Worm (Caenorhabditis elegans) whole organism, L1 larva: ENCODE results near the gene nlp-36.

Source experiments
- C04F5.9 ChIP-seq: sonication (generic microtip); optimal IDR thresholded peaks from 2 replicates; lab custom pipeline; 2016; ENCODE audit warnings: missing genetic modification characterization, missing compliant biosample characterization
- C16A3.4 ChIP-seq: fragments of 150-350 bp; optimal IDR thresholded peaks from 2 replicates; lab custom pipeline; 2014; ENCODE audit warnings: missing biosample characterization, missing genetic modification characterization
- Y116A8C.19 ChIP-seq: sonication (generic microtip); optimal IDR thresholded peaks from 2 replicates; lab custom pipeline; 2016; ENCODE audit warnings: missing compliant biosample characterization, missing genetic modification characterization, borderline replicate concordance
- alr-1 ChIP-seq: fragments of 200-800 bp; sonication (Bioruptor generic); optimal IDR thresholded peaks from 2 replicates; lab custom pipeline; 2018; ENCODE audit warnings: borderline replicate concordance, mild to moderate bottlenecking, missing genetic modification characterization, missing compliant biosample characterization
- aly-2 ChIP-seq: fragments of 150-350 bp; optimal IDR thresholded peaks from 2 replicates; lab custom pipeline; 2014; ENCODE audit warnings: missing biosample characterization, missing genetic modification characterization
- blmp-1 ChIP-seq: fragments of 150-350 bp; optimal IDR thresholded peaks from 2 replicates; lab custom pipeline; 2014; ENCODE audit warnings: missing biosample characterization, missing genetic modification characterization
- ceh-63 ChIP-seq: fragments of 200-800 bp; sonication (Bioruptor generic); optimal IDR thresholded peaks from 2 replicates; lab custom pipeline; 2018; ENCODE audit warnings: mild to moderate bottlenecking, missing genetic modification characterization, missing compliant biosample characterization
- ceh-8 ChIP-seq: fragments of 200-800 bp; sonication (Bioruptor generic); optimal IDR thresholded peaks from 2 replicates; lab custom pipeline; 2018; ENCODE audit warnings: mild to moderate bottlenecking, missing genetic modification characterization, moderate library complexity, missing compliant biosample characterization
- ceh-82 ChIP-seq, 3 experiments: fragments of 150-350 bp in 1 of 3; sonication (generic microtip) in 2 of 3; optimal IDR thresholded peaks; 2 replicates each; lab custom pipeline; 2014 to 2017; ENCODE audit warnings: missing biosample characterization in 3 of 3, missing genetic modification characterization in 3 of 3
- ceh-90 ChIP-seq: sonication (generic microtip); optimal IDR thresholded peaks from 2 replicates; lab custom pipeline; 2016; ENCODE audit warnings: missing genetic modification characterization, missing compliant biosample characterization
- dsc-1 ChIP-seq: sonication (generic microtip); optimal IDR thresholded peaks from 2 replicates; lab custom pipeline; 2016; ENCODE audit warnings: mild to moderate bottlenecking, missing genetic modification characterization, missing compliant biosample characterization
- efl-1 ChIP-seq, 4 experiments: fragments of 150-350 bp; optimal IDR thresholded peaks in 3 of 4; peaks in 1 of 4; 1 replicate in 1 of 4; 2 replicates in 3 of 4; lab custom pipeline; 2014; ENCODE audit warnings: missing biosample characterization in 2 of 4, missing genetic modification characterization in 2 of 4, missing genetic modification reagents in 2 of 4
- egl-13 ChIP-seq: sonication (generic microtip); optimal IDR thresholded peaks from 2 replicates; lab custom pipeline; 2016; ENCODE audit warnings: missing genotype, missing genetic modification reagents, missing genetic modification characterization, missing compliant biosample characterization
- ets-5 ChIP-seq: fragments of 200-800 bp; sonication (Bioruptor generic); IDR thresholded peaks from 2 replicates; pipeline ENCODE4 v1.3.6; 2022; ENCODE audit warnings: missing genetic modification characterization, missing compliant biosample characterization
- fkh-4 ChIP-seq: sonication (generic microtip); optimal IDR thresholded peaks from 2 replicates; lab custom pipeline; 2016; ENCODE audit warnings: missing compliant biosample characterization, missing genetic modification characterization, borderline replicate concordance
- fkh-8 ChIP-seq: sonication (generic microtip); optimal IDR thresholded peaks from 2 replicates; lab custom pipeline; 2016; ENCODE audit warnings: mild to moderate bottlenecking, missing genetic modification characterization, missing compliant biosample characterization
- fos-1 ChIP-seq: fragments of 150-350 bp; optimal IDR thresholded peaks from 2 replicates; lab custom pipeline; 2014; ENCODE audit warnings: missing biosample characterization, missing genetic modification characterization
- hlh-4 ChIP-seq: sonication (generic microtip); optimal IDR thresholded peaks from 2 replicates; lab custom pipeline; 2016; ENCODE audit warnings: mild to moderate bottlenecking, missing genetic modification characterization, missing compliant biosample characterization
- isw-1 ChIP-seq: fragments of 200-800 bp; sonication (Bioruptor generic); IDR thresholded peaks from 2 replicates; pipeline ENCODE4 v1.3.6; 2022; ENCODE audit warnings: missing genetic modification characterization, missing compliant biosample characterization
- jun-1 ChIP-seq: fragments of 150-350 bp; optimal IDR thresholded peaks from 2 replicates; lab custom pipeline; 2014; ENCODE audit warnings: missing biosample characterization, missing genetic modification reagents, missing genetic modification characterization
- lin-35 ChIP-seq, 2 experiments: fragments of 150-350 bp; optimal IDR thresholded peaks; 2 replicates each; lab custom pipeline; 2014; ENCODE audit warnings: missing biosample characterization in 2 of 2, missing genetic modification characterization in 2 of 2, missing genetic modification reagents in 2 of 2
- lin-39 ChIP-seq: fragments of 150-350 bp; optimal IDR thresholded peaks from 2 replicates; lab custom pipeline; 2014; ENCODE audit warnings: missing biosample characterization, missing genetic modification reagents, missing genetic modification characterization
- lir-3 ChIP-seq: sonication (generic microtip); optimal IDR thresholded peaks from 2 replicates; lab custom pipeline; 2016; ENCODE audit warnings: mild to moderate bottlenecking, missing genetic modification characterization, moderate library complexity, missing compliant biosample characterization; ENCODE audit not compliant: poor library complexity
- lsy-2 ChIP-seq, 2 experiments: fragments of 150-350 bp; optimal IDR thresholded peaks; 2 replicates each; lab custom pipeline; 2014; ENCODE audit warnings: missing biosample characterization in 2 of 2, missing genetic modification characterization in 2 of 2
- mep-1 ChIP-seq: fragments of 150-350 bp; optimal IDR thresholded peaks from 2 replicates; lab custom pipeline; 2014; ENCODE audit warnings: missing biosample characterization, missing genetic modification characterization
- nhr-11 ChIP-seq: fragments of 150-350 bp; optimal IDR thresholded peaks from 2 replicates; lab custom pipeline; 2014; ENCODE audit warnings: missing biosample characterization, missing genetic modification characterization
- nhr-19 ChIP-seq: fragments of 200-800 bp; sonication (Bioruptor generic); conservative IDR thresholded peaks from 2 replicates; pipeline ENCODE4 v1.3.6; 2022; ENCODE audit warnings: missing genetic modification characterization, missing compliant biosample characterization
- nhr-237 ChIP-seq: fragments of 150-350 bp; optimal IDR thresholded peaks from 2 replicates; lab custom pipeline; 2014; ENCODE audit warnings: missing biosample characterization, missing genetic modification characterization
- nhr-47 ChIP-seq: sonication (generic microtip); optimal IDR thresholded peaks from 2 replicates; lab custom pipeline; 2016; ENCODE audit warnings: mild to moderate bottlenecking, missing genetic modification characterization, moderate library complexity, missing compliant biosample characterization
- nhr-71 ChIP-seq: sonication (generic microtip); optimal IDR thresholded peaks from 2 replicates; lab custom pipeline; 2016; ENCODE audit warnings: mild to moderate bottlenecking, missing genetic modification characterization, moderate library complexity, missing compliant biosample characterization
- nhr-85 ChIP-seq: sonication (generic microtip); peaks from one replicate; lab custom pipeline; 2016; ENCODE audit warnings: missing genetic modification characterization, inconsistent platforms, missing compliant biosample characterization
- pax-3 ChIP-seq: fragments of 200-800 bp; sonication (Bioruptor generic); optimal IDR thresholded peaks from 2 replicates; lab custom pipeline; 2018; ENCODE audit warnings: mild to moderate bottlenecking, missing genetic modification characterization, moderate library complexity, missing compliant biosample characterization
- rnt-1 ChIP-seq: sonication (generic microtip); optimal IDR thresholded peaks from 2 replicates; lab custom pipeline; 2016; ENCODE audit warnings: mild to moderate bottlenecking, missing genetic modification characterization, moderate library complexity, missing compliant biosample characterization
- skn-1 ChIP-seq: fragments of 150-350 bp; optimal IDR thresholded peaks from 2 replicates; lab custom pipeline; 2014; ENCODE audit warnings: missing biosample characterization, missing genetic modification characterization
- snu-23 ChIP-seq: sonication (generic microtip); optimal IDR thresholded peaks from 2 replicates; lab custom pipeline; 2016; ENCODE audit warnings: missing genetic modification characterization, missing compliant biosample characterization
- sox-4 ChIP-seq: sonication (generic microtip); optimal IDR thresholded peaks from 2 replicates; lab custom pipeline; 2016; ENCODE audit warnings: missing genetic modification characterization, missing compliant biosample characterization
- sptf-1 ChIP-seq: fragments of 150-350 bp; optimal IDR thresholded peaks from 2 replicates; lab custom pipeline; 2014; ENCODE audit warnings: missing biosample characterization, missing genetic modification characterization
- swsn-7 ChIP-seq: sonication (generic microtip); optimal IDR thresholded peaks from 2 replicates; lab custom pipeline; 2016; ENCODE audit warnings: missing genetic modification characterization, missing compliant biosample characterization
- unc-30 ChIP-seq: sonication (generic microtip); optimal IDR thresholded peaks from 2 replicates; lab custom pipeline; 2017; ENCODE audit warnings: missing biosample characterization, missing genetic modification characterization
- unc-86 ChIP-seq: sonication (generic microtip); optimal IDR thresholded peaks from 2 replicates; lab custom pipeline; 2016; ENCODE audit warnings: missing genetic modification characterization, missing compliant biosample characterization
- unc-98 ChIP-seq: fragments of 200-800 bp; sonication (Bioruptor generic); IDR thresholded peaks from 2 replicates; pipeline ENCODE4 v1.3.6; 2022; ENCODE audit warnings: missing genetic modification characterization, missing compliant biosample characterization
- vab-15 ChIP-seq: sonication (generic microtip); optimal IDR thresholded peaks from 2 replicates; lab custom pipeline; 2017; ENCODE audit warnings: missing genotype, mild to moderate bottlenecking, missing genetic modification characterization, missing compliant biosample characterization
- xbp-1 ChIP-seq: sonication (generic microtip); optimal IDR thresholded peaks from 2 replicates; lab custom pipeline; 2016; ENCODE audit warnings: missing genetic modification characterization, missing compliant biosample characterization
- zag-1 ChIP-seq: fragments of 150-350 bp; optimal IDR thresholded peaks from 2 replicates; lab custom pipeline; 2014; ENCODE audit warnings: missing biosample characterization, missing genetic modification characterization

Gene nlp-36

DNA sequence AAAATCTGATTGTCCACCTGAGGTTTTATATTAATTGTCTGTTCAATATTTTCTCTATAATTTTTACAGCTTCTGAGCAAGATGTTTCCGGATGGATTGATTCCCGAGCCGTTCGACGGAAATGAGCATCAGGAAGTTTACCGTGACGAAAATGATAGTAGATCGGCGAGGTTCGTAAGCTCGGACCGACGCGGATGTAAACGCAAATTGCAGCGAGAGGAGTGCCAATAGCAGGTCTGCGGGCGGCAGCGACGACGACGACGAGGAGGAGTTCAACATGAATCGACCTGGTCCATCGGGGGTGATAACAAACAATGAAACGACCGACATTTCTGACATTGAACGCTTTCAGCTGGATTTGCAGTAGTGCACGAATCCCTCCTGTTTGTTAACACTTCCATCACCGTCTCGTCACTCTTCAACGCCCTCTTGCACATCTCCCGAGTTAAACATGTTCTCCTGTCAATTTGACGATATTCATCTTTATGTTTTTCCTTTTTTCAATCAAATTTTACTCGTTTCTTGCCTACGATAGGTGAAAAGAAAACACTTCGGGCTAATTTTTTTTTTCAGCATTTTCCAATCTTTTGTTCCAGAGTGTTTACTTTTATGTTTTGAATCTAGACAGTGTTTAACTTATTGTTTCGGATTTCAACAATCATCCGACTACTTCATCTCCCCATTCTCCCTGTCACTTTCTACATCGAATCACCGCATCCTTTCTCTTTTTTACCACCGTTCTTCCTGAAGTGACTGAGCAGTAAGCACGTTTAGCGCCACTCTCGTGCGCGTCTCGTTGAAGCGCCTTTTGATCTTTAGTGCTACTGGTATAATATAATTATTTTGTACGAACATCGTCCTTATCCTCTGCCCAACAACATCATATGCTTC lies 26.4 kb upstream of the nlp-36 start:
- peak; percentile 12 for TF ChIP-seq blmp-1 (tag; lab: Kevin White, UChicago)
- no peak for TF ChIP-seq ceh-8 (GFP tag; lab: Kevin White, UChicago)
- no peak for TF ChIP-seq snu-23 (GFP tag; lab: Kevin White, UChicago)
- TF ChIP-seq egl-13: no peak

DNA sequence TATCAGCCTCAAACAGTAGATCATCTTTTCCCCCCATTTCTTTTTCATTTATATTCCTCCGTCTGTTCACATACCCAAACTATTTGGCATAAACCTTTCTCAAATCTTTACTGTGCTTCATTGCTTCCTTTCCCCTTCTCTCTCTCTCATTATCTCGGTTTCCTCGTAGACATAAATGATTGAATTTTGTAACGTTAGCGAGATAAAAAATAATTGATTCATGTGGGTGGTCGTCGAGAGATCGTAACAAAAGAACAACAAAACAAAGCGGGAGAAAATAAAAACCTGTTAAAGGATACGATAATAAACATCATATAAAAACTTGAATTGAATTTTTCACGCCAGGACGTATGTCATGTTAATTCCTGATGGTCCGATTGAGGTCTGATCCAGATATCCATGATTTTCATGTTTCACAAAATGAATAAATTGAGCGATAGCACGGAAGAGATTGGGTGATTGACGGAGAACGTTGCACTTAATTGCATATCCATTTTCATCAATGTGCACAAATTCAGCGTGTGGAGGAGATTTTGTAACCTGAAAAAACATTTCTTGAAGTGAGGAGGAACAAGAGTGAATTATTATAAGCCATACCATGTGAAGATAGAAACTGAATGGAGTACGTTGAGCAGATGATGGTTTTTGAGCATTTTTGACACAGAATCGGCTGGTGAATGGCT lies 25.6 kb upstream of the nlp-36 start:
- TF ChIP-seq blmp-1 (tag; lab: Kevin White, UChicago) (peak; percentile 11), aly-2 (tag; lab: Kevin White, UChicago) (peak; percentile 17), efl-1 (optimal IDR thresholded peaks at IDR 0.05; lab: Kevin White, UChicago) (no peak), efl-1 (GFP tag; optimal IDR thresholded peaks at IDR 0.05 in 1 of 2; lab: Kevin White, UChicago) (peak in 1 of 2 experiments; percentile 88), dsc-1 (no peak), nhr-71 (tag; lab: Kevin White, UChicago) (peak; percentile 12), lin-35 (GFP tag; optimal IDR thresholded peaks at IDR 0.05; lab: Kevin White, UChicago) (no peak)
- TF ChIP-seq, all 84 proteins: peak for 4

DNA sequence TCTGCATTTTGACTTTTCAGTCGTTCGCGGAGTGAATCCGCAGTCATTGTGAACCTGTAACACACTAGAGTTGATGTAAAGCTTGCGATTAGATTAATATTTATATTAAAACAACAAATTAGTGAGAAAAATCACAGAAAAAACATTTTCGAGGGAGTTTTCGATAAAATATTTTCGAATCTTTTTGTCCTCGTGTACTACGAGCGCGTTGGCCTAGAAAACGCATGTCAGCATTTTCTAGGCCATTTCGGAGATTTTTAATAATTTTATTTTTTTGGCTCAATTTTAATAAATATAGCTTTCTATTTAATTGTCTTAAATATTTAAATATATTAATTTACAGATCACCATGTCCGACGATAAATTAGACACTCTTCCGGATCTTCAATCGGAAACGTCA lies 23.1 kb upstream of the nlp-36 start, which contains the start of gene B0464.9:
Gene B0464.9 (plus strand): TSS at position 344 of the 400 bp plus-strand sequence.
- TF ChIP-seq nhr-85 (peak; percentile 94), efl-1 (optimal IDR thresholded peaks at IDR 0.05; lab: Kevin White, UChicago) (peak; percentile 49 to 63), efl-1 (GFP tag; optimal IDR thresholded peaks at IDR 0.05 in 1 of 2; lab: Kevin White, UChicago) (peak; percentile 70 to 95), hlh-4 (peak; percentile 34), swsn-7 (peak; percentile 73), fos-1 (no peak), mep-1 (tag; lab: Kevin White, UChicago) (peak; percentile 74), nhr-237 (no peak), Y116A8C.19 (peak; percentile 47), jun-1 (tag; lab: Kevin White, UChicago) (no peak), lin-35 (GFP tag; optimal IDR thresholded peaks at IDR 0.05; lab: Kevin White, UChicago) (peak; percentile 55 to 61), fkh-8 (peak; percentile 58), skn-1 (peak; percentile 36), C16A3.4 (tag; lab: Kevin White, UChicago) (peak; percentile 2), ceh-63 (GFP tag; lab: Kevin White, UChicago) (no peak), unc-86 (tag; lab: Kevin White, UChicago) (peak; percentile 48), blmp-1 (tag; lab: Kevin White, UChicago) (peak; percentile 51), nhr-71 (tag; lab: Kevin White, UChicago) (peak; percentile 84), unc-98 (GFP tag; lab: Robert Waterston, UW) (peak; percentile 64; the same call in 1 of the 2 replicates), nhr-19 (GFP tag; lab: Robert Waterston, UW) (peak; percentile 70), xbp-1 (tag; lab: Kevin White, UChicago) (peak; percentile 74), dsc-1 (peak; percentile 78), nhr-11 (no peak), lsy-2 (tag; optimal IDR thresholded peaks at IDR 0.05; lab: Kevin White, UChicago) (peak; percentile 77 to 83), pax-3 (tag; lab: Kevin White, UChicago) (peak; percentile 67), sox-4 (peak; percentile 88), C04F5.9 (tag; lab: Kevin White, UChicago) (peak; percentile 79), nhr-47 (tag; lab: Kevin White, UChicago) (peak; percentile 83), isw-1 (GFP tag; lab: Robert Waterston, UW) (peak; percentile 46), ceh-82 (tag; optimal IDR thresholded peaks at IDR 0.05; lab: Kevin White, UChicago) (peak; percentile 31 to 66 (median 52)), unc-30 (tag; lab: Kevin White, UChicago) (no peak), fkh-4 (tag; lab: Kevin White, UChicago) (peak; percentile 90), ceh-90 (tag; lab: Kevin White, UChicago) (peak; percentile 91), sptf-1 (no peak), zag-1 (no peak), vab-15 (tag; lab: Kevin White, UChicago) (no peak), ets-5 (GFP tag; lab: Robert Waterston, UW) (no peak), lir-3 (tag; lab: Kevin White, UChicago) (peak; percentile 90), rnt-1 (tag; lab: Kevin White, UChicago) (peak; percentile 95), alr-1 (tag; lab: Kevin White, UChicago) (no peak), snu-23 (GFP tag; lab: Kevin White, UChicago) (peak; percentile 72), lin-39 (peak; percentile 5)
